Fruit fly (Drosophila melanogaster) whole organism, wandering third instar larva: ENCODE measurements around the gene CG33223.
A peak's percentile ranks its signal among the peaks of the same experiment; 100 is the strongest.

Experiments
- Abd-B ChIP-seq: fragments of >200 bp; optimal IDR thresholded peaks from 2 replicates; lab custom pipeline; 2017; ENCODE audit warnings: missing biosample characterization, missing genetic modification characterization
- CG32264 ChIP-seq: fragments of 200-800 bp; sonication (Bioruptor generic); optimal IDR thresholded peaks from 2 replicates; lab custom pipeline; 2016; ENCODE audit warnings: missing biosample characterization, missing genetic modification characterization
- CG9705 ChIP-seq: fragments of 200-800 bp; sonication (Bioruptor generic); optimal IDR thresholded peaks from 2 replicates; lab custom pipeline; 2018; ENCODE audit warnings: missing biosample characterization, mild to moderate bottlenecking, missing genetic modification characterization
- CrebA ChIP-seq: fragments of 200-800 bp; sonication (Bioruptor generic); optimal IDR thresholded peaks from 2 replicates; lab custom pipeline; 2016; ENCODE audit warnings: missing biosample characterization, mild to moderate bottlenecking, missing genetic modification characterization, borderline replicate concordance
- Dfd ChIP-seq: fragments of >200 bp; optimal IDR thresholded peaks from 2 replicates; lab custom pipeline; 2017; ENCODE audit warnings: missing biosample characterization, missing genetic modification characterization
- Dif ChIP-seq: fragments of 200-275, 200-300 bp; sonication (Bioruptor generic); optimal IDR thresholded peaks from 2 replicates; lab custom pipeline; 2018; ENCODE audit warnings: missing biosample characterization, missing genetic modification characterization; ENCODE audit not compliant: partially characterized antibody
- GATAd ChIP-seq: sonication (Bioruptor generic); optimal IDR thresholded peaks from 2 replicates; lab custom pipeline; 2016; ENCODE audit warnings: missing biosample characterization, missing genetic modification characterization
- HLH106 ChIP-seq: fragments of 200-800 bp; optimal IDR thresholded peaks from 3 replicates; lab custom pipeline; 2019; ENCODE audit warnings: missing biosample characterization, mild to moderate bottlenecking, missing genetic modification characterization, moderate library complexity
- Hnf4 ChIP-seq: fragments of 200-800 bp; sonication (Bioruptor generic); optimal IDR thresholded peaks from 2 replicates; lab custom pipeline; 2016; ENCODE audit warnings: missing biosample characterization, mild to moderate bottlenecking, missing genetic modification characterization
- Hr78 ChIP-seq: fragments of >200 bp; optimal IDR thresholded peaks from 2 replicates; lab custom pipeline; 2017; ENCODE audit warnings: missing biosample characterization, missing genetic modification characterization
- Jra ChIP-seq: sonication (Bioruptor generic); optimal IDR thresholded peaks from 2 replicates; lab custom pipeline; 2016; ENCODE audit warnings: missing biosample characterization, missing genetic modification characterization
- Mio ChIP-seq: sonication (Bioruptor generic); optimal IDR thresholded peaks from 2 replicates; lab custom pipeline; 2016; ENCODE audit warnings: missing biosample characterization, missing genetic modification characterization
- Myc ChIP-seq: fragments of >200 bp; optimal IDR thresholded peaks from 2 replicates; lab custom pipeline; 2017
- N ChIP-seq: fragments of >200 bp; optimal IDR thresholded peaks from 2 replicates; lab custom pipeline; 2018; ENCODE audit warnings: missing biosample characterization, missing external identifiers, missing genetic modification characterization
- OdsH ChIP-seq: fragments of 200-800 bp; sonication (Bioruptor generic); optimal IDR thresholded peaks from 2 replicates; lab custom pipeline; 2016; ENCODE audit warnings: missing biosample characterization, mild to moderate bottlenecking, missing genetic modification characterization
- Rel ChIP-seq, 2 experiments: fragments of 200-800 bp; sonication (Bioruptor generic) in 1 of 2; optimal IDR thresholded peaks; 2 replicates in 1 of 2; 3 replicates in 1 of 2; lab custom pipeline; 2016 to 2019; ENCODE audit warnings: mild to moderate bottlenecking in 2 of 2, missing biosample characterization in 2 of 2, missing genetic modification characterization in 2 of 2, moderate library complexity in 1 of 2
- Vsx2 ChIP-seq: fragments of 200-300, 225-300 bp; sonication (Bioruptor generic); optimal IDR thresholded peaks from 2 replicates; lab custom pipeline; 2018; ENCODE audit warnings: missing biosample characterization, missing genetic modification characterization; ENCODE audit not compliant: partially characterized antibody
- brk ChIP-seq: fragments of 200-800 bp; sonication (Bioruptor generic); optimal IDR thresholded peaks from 2 replicates; lab custom pipeline; 2016; ENCODE audit warnings: missing biosample characterization, mild to moderate bottlenecking, missing genetic modification characterization
- dl ChIP-seq, 2 experiments: fragments of 175-275, 200-275 bp in 1 of 2; fragments of 200-275 bp in 1 of 2; sonication (Bioruptor generic); optimal IDR thresholded peaks; lab custom pipeline; 2018; ENCODE audit warnings: mild to moderate bottlenecking in 2 of 2, missing biosample characterization in 2 of 2, missing genetic modification characterization in 2 of 2, moderate library complexity in 2 of 2; ENCODE audit not compliant: partially characterized antibody in 2 of 2, insufficient read depth in 1 of 2
- dmrt93B ChIP-seq: fragments of 200-800 bp; sonication (Bioruptor generic); optimal IDR thresholded peaks from 2 replicates; lab custom pipeline; 2018; ENCODE audit warnings: missing biosample characterization, mild to moderate bottlenecking, missing genetic modification characterization
- dsf ChIP-seq: sonication (Bioruptor generic); optimal IDR thresholded peaks from 2 replicates; lab custom pipeline; 2016; ENCODE audit warnings: missing biosample characterization, missing genetic modification characterization, borderline replicate concordance
- ey ChIP-seq: fragments of 200-800 bp; sonication (Bioruptor generic); optimal IDR thresholded peaks from 2 replicates; lab custom pipeline; 2016; ENCODE audit warnings: missing biosample characterization, missing genetic modification characterization
- foxo ChIP-seq, 2 experiments: fragments of 200-800 bp; sonication (Bioruptor generic); optimal IDR thresholded peaks; 2 replicates in 1 of 2; 3 replicates in 1 of 2; lab custom pipeline; 2016 to 2017; ENCODE audit warnings: missing biosample characterization in 2 of 2, missing genetic modification characterization in 2 of 2
- fru ChIP-seq: fragments of 200-800 bp; sonication (Bioruptor generic); optimal IDR thresholded peaks from 3 replicates; lab custom pipeline; 2016; ENCODE audit warnings: missing biosample characterization, mild to moderate bottlenecking, missing genetic modification characterization
- jim ChIP-seq: fragments of 175-275, 200-325 bp; sonication (Bioruptor generic); optimal IDR thresholded peaks from 2 replicates; lab custom pipeline; 2016; ENCODE audit warnings: missing biosample characterization, mild to moderate bottlenecking, missing genetic modification characterization
- lola ChIP-seq: fragments of >200 bp; optimal IDR thresholded peaks from 2 replicates; lab custom pipeline; 2017; ENCODE audit warnings: missing biosample characterization, missing genetic modification characterization
- psq ChIP-seq: fragments of 200-800 bp; sonication (Bioruptor generic); optimal IDR thresholded peaks from 3 replicates; lab custom pipeline; 2017; ENCODE audit warnings: missing biosample characterization, mild to moderate bottlenecking, missing genetic modification characterization, moderate library complexity
- rgr ChIP-seq: fragments of 200-800 bp; sonication (Bioruptor generic); optimal IDR thresholded peaks from 3 replicates; lab custom pipeline; 2016; ENCODE audit warnings: missing biosample characterization, mild to moderate bottlenecking, missing genetic modification characterization
- sage ChIP-seq: fragments of 200-800 bp; sonication (Bioruptor generic); optimal IDR thresholded peaks from 2 replicates; lab custom pipeline; 2016; ENCODE audit warnings: missing biosample characterization, mild to moderate bottlenecking, missing genetic modification characterization
- sv ChIP-seq: fragments of 200-800 bp; sonication (Bioruptor generic); optimal IDR thresholded peaks from 3 replicates; lab custom pipeline; 2016; ENCODE audit warnings: missing biosample characterization, missing genetic modification characterization
- tai ChIP-seq: sonication (Bioruptor generic); optimal IDR thresholded peaks from 2 replicates; lab custom pipeline; 2016; ENCODE audit warnings: missing biosample characterization, missing genetic modification characterization
- woc ChIP-seq: sonication (Bioruptor generic); optimal IDR thresholded peaks from 2 replicates; lab custom pipeline; 2016; ENCODE audit warnings: missing biosample characterization, mild to moderate bottlenecking, missing genetic modification characterization

Gene CG33223

dm6 chrX:8455019-8455555 is 28.6 kb downstream of the CG33223 start, which contains the start of gene org-1 (continued):
- no peak for TF ChIP-seq dsf (GFP tag; lab: Kevin White, UChicago)
- TF ChIP-seq Vsx2 = no peak
- TF ChIP-seq Dfd (GFP tag; lab: Kevin White, UChicago) = no peak
- no peak for TF ChIP-seq Rel (GFP tag; optimal IDR thresholded peaks at IDR 0.05; lab: Kevin White, UChicago)
- peak; percentile 19 for TF ChIP-seq Rel (tag; optimal IDR thresholded peaks at IDR 0.05; lab: Kevin White, UChicago)
- TF ChIP-seq GATAd = no peak
- peak; percentile 69 for TF ChIP-seq OdsH
- no peak for TF ChIP-seq Dif (GFP tag; lab: Kevin White, UChicago)

DNA sequence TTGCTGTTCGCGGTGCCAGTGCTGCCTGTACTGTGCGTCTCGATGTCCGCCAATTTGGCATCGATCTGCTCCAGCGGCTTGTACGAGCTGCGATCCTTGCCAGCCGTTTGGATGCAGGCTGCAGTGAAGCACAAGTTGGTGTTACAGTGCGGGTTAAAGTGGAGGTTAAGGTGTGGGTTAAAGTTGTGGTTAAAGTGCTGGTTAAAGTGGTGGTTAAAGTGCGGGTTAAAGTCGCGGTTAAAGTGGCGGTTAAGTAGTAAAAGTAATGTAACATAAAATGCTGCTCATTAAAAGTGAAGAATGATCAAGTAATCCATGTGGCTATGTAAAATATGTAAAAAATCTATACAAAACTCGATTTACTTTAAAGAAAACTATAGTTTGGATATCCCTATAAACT is 31.5 kb downstream of the CG33223 start:
- TF ChIP-seq CrebA (GFP tag; lab: Kevin White, UChicago) = no peak
- no peak for TF ChIP-seq lola (GFP tag; lab: Kevin White, UChicago)
- no peak for TF ChIP-seq dl (GFP tag; optimal IDR thresholded peaks at IDR 0.05; lab: Kevin White, UChicago; ENCODE audit: insufficient read depth in 1 of 2, partially characterized antibody in 2 of 2)
- TF ChIP-seq Hr78 (GFP tag; lab: Kevin White, UChicago) = no peak
- TF ChIP-seq, all 38 proteins: peak for 0

DNA sequence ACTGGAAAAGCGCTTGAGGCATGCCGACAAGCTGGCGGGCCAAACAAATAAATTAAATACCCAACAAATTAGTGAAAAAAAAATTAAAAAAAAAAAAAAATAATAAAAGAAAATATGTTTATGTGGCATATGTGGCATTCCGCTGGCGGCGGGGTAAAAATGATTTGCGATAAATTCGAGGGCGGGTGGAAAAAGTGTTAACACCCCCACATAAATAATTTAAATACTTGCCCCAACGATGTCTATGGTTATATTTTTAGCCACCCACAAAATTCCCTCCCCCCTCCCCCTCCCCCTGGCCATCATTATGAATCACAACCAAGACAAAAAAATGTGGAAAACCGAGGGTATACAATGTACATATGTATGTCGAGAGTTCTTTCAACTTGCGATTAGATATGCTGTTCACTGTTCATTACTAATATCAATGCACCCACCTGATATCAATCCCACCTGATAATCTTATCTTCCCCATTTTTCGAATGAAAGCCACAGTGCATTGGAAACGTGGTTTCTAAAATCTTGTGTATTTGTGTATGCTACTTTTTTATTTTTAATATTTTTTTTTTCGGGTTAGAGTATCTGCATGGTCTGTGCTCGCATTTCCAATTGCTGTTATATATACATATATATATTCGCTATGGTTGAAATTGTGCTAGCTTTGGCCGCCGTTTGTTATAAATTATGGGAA is 33.3 kb downstream of the CG33223 start:
- TF ChIP-seq Myc (lab: Kevin White, UChicago) (no peak), sage (GFP tag; lab: Kevin White, UChicago) (no peak), rgr (no peak), tai (GFP tag; lab: Kevin White, UChicago) (no peak)

- TF ChIP-seq psq (no peak), Hnf4 (GFP tag; lab: Kevin White, UChicago) (no peak), Vsx2 (no peak), CG9705 (GFP tag; lab: Kevin White, UChicago) (no peak), woc (GFP tag; lab: Kevin White, UChicago) (no peak), jim (GFP tag; lab: Kevin White, UChicago) (no peak), Myc (lab: Kevin White, UChicago) (no peak), brk (GFP tag; lab: Kevin White, UChicago) (no peak), Dif (GFP tag; lab: Kevin White, UChicago) (no peak), Abd-B (GFP tag; lab: Kevin White, UChicago) (no peak), fru (GFP tag; lab: Kevin White, UChicago) (no peak), Jra (GFP tag; lab: Kevin White, UChicago) (no peak), dmrt93B (GFP tag; lab: Kevin White, UChicago) (no peak), foxo (GFP tag; optimal IDR thresholded peaks at IDR 0.05; lab: Kevin White, UChicago) (no peak), CG32264 (GFP tag; lab: Kevin White, UChicago) (no peak), N (no peak)
These were observed 35.5 kb downstream of the CG33223 start for dm6 chrX:8448171-8448570.

DNA sequence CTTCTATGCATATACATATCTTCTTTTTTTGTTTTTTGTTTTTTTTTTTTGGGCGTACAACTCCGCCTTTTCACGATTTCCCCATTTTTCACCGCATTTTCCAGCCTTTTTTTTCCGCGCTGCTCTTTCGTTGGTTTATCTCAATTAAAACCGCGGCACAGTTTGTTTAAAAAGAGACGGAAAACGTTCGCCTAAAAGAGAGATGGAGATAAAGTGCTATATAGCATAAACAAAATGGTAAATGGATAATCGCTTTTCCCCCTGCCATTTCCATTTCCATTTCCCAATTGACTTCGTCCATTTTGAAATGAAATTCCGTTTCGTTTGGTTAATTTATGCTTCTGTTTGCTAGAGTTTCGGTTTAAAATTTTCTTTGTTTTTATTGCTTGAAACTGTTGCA is 36.5 kb downstream of the CG33223 start:
- no peak for TF ChIP-seq Vsx2
- TF ChIP-seq sage (GFP tag; lab: Kevin White, UChicago) = no peak
- TF ChIP-seq brk (GFP tag; lab: Kevin White, UChicago) = no peak
- no peak for TF ChIP-seq Rel (GFP tag; optimal IDR thresholded peaks at IDR 0.05; lab: Kevin White, UChicago)
- no peak for TF ChIP-seq Rel (tag; optimal IDR thresholded peaks at IDR 0.05; lab: Kevin White, UChicago)
- no peak for TF ChIP-seq dsf (GFP tag; lab: Kevin White, UChicago)
- TF ChIP-seq Hnf4 (GFP tag; lab: Kevin White, UChicago) = no peak
- no peak for TF ChIP-seq tai (GFP tag; lab: Kevin White, UChicago)
- no peak for TF ChIP-seq CG9705 (GFP tag; lab: Kevin White, UChicago)
- TF ChIP-seq woc (GFP tag; lab: Kevin White, UChicago) = no peak
- no peak for TF ChIP-seq HLH106 (tag; lab: Kevin White, UChicago)
- TF ChIP-seq foxo (GFP tag; optimal IDR thresholded peaks at IDR 0.05; lab: Kevin White, UChicago) = no peak
- no peak for TF ChIP-seq fru (GFP tag; lab: Kevin White, UChicago)
- TF ChIP-seq CrebA (GFP tag; lab: Kevin White, UChicago) = no peak
- TF ChIP-seq sv (GFP tag; lab: Kevin White, UChicago) = no peak
- TF ChIP-seq Mio (GFP tag; lab: Kevin White, UChicago) = no peak
- no peak for TF ChIP-seq ey
- no peak for TF ChIP-seq Hr78 (GFP tag; lab: Kevin White, UChicago)
